Worm (Caenorhabditis elegans): ENCODE measurements around the gene T28A8.4.
A peak's percentile ranks its signal among the peaks of the same experiment; 100 is the strongest.

Gene T28A8.4

ce11 chrIII:13514470-13514869 is 11.0 kb downstream of the T28A8.4 start, which contains the start of gene mlh-1:
Gene mlh-1, minus strand, starts transcription at chrIII:13514570.
- TF ChIP-seq ceh-82 (tag; optimal IDR thresholded peaks at IDR 0.05) = no peak
- no peak for TF ChIP-seq nhr-129 (tag; optimal IDR thresholded peaks at IDR 0.05)
- TF ChIP-seq alr-1 (tag; optimal IDR thresholded peaks at IDR 0.05) = no peak
- no peak for TF ChIP-seq egl-27 (tag; optimal IDR thresholded peaks at IDR 0.05)
- no peak for TF ChIP-seq aly-2 (tag; optimal IDR thresholded peaks at IDR 0.05)
- TF ChIP-seq mbf-1 (tag; optimal IDR thresholded peaks at IDR 0.05) = no peak
- no peak for TF ChIP-seq lin-13 (GFP tag; optimal IDR thresholded peaks at IDR 0.05)
- TF ChIP-seq nhr-11 (tag; optimal IDR thresholded peaks at IDR 0.05) = no peak
- TF ChIP-seq ztf-1 (GFP tag; conservative IDR thresholded peaks at IDR 0.05) = no peak
- TF ChIP-seq mdl-1 (tag; optimal IDR thresholded peaks at IDR 0.05) = no peak
- no peak for TF ChIP-seq Y55F3AM.14 (GFP tag; optimal IDR thresholded peaks at IDR 0.05)
- no peak for TF ChIP-seq ZK546.5 (tag; optimal IDR thresholded peaks at IDR 0.05)
- no peak for TF ChIP-seq snpc-4 (tag; optimal IDR thresholded peaks at IDR 0.05)
- TF ChIP-seq nhr-237 (tag; optimal IDR thresholded peaks at IDR 0.05) = no peak
- no peak for TF ChIP-seq F13H6.1 (tag; optimal IDR thresholded peaks at IDR 0.05)
- no peak for TF ChIP-seq nhr-12 (tag; optimal IDR thresholded peaks at IDR 0.05)
- no peak for TF ChIP-seq zag-1 (tag; optimal IDR thresholded peaks at IDR 0.05)

- TF ChIP-seq crh-2 (tag; optimal IDR thresholded peaks at IDR 0.05) (no peak), elt-1 (tag; optimal IDR thresholded peaks at IDR 0.05) (no peak), lin-13 (GFP tag; optimal IDR thresholded peaks at IDR 0.05) (no peak), nhr-6 (tag; optimal IDR thresholded peaks at IDR 0.05) (no peak), mab-5 (tag; optimal IDR thresholded peaks at IDR 0.05) (no peak), elt-3 (tag; optimal IDR thresholded peaks at IDR 0.05) (no peak), nhr-11 (tag; optimal IDR thresholded peaks at IDR 0.05) (no peak), ztf-11 (tag; optimal IDR thresholded peaks at IDR 0.05) (no peak), snpc-4 (tag; optimal IDR thresholded peaks at IDR 0.05) (no peak), lin-39 (tag; optimal IDR thresholded peaks at IDR 0.05) (no peak), ceh-16 (tag; optimal IDR thresholded peaks at IDR 0.05) (no peak)
Measured at ce11 chrIII:13518437-13518836, 15.0 kb downstream of the T28A8.4 start.

- no peak for TF ChIP-seq alr-1 (tag; optimal IDR thresholded peaks at IDR 0.05)
- TF ChIP-seq nhr-12 (tag; optimal IDR thresholded peaks at IDR 0.05) = no peak
- TF ChIP-seq mdl-1 (tag; optimal IDR thresholded peaks at IDR 0.05) = no peak
- no peak for TF ChIP-seq peb-1 (tag; optimal IDR thresholded peaks at IDR 0.05)
- no peak for TF ChIP-seq nhr-10 (tag; optimal IDR thresholded peaks at IDR 0.05)
- no peak for TF ChIP-seq unc-39 (tag; optimal IDR thresholded peaks at IDR 0.05)
- no peak for TF ChIP-seq F13H6.1 (tag; optimal IDR thresholded peaks at IDR 0.05)
Measured at ce11 chrIII:13524021-13524420, 20.5 kb downstream of the T28A8.4 start, which contains the start of gene pod-1. Gene pod-1, minus strand, starts transcription at chrIII:13524121.

- TF ChIP-seq ceh-82 (tag; optimal IDR thresholded peaks at IDR 0.05) (no peak), dmd-4 (tag; optimal IDR thresholded peaks at IDR 0.05) (no peak), nhr-11 (tag; optimal IDR thresholded peaks at IDR 0.05) (no peak), ama-1 (optimal IDR thresholded peaks at IDR 0.05) (no peak), fos-1 (tag; optimal IDR thresholded peaks at IDR 0.05) (no peak), nhr-12 (tag; optimal IDR thresholded peaks at IDR 0.05) (no peak), aly-2 (tag; optimal IDR thresholded peaks at IDR 0.05) (no peak), skn-1 (tag; optimal IDR thresholded peaks at IDR 0.05) (no peak), peb-1 (tag; optimal IDR thresholded peaks at IDR 0.05) (no peak), mab-5 (tag; optimal IDR thresholded peaks at IDR 0.05) (no peak), mdl-1 (tag; optimal IDR thresholded peaks at IDR 0.05) (no peak), mbf-1 (tag; optimal IDR thresholded peaks at IDR 0.05) (no peak)
Measured at ce11 chrIII:13525118-13525839, 21.8 kb downstream of the T28A8.4 start.

ce11 chrIII:13526191-13526590 is 22.7 kb downstream of the T28A8.4 start:
- no peak for TF ChIP-seq unc-62 (GFP tag; optimal IDR thresholded peaks at IDR 0.05)
- no peak for TF ChIP-seq nhr-237 (tag; optimal IDR thresholded peaks at IDR 0.05)
- TF ChIP-seq lin-39 (tag; optimal IDR thresholded peaks at IDR 0.05) = no peak
- TF ChIP-seq fos-1 (tag; optimal IDR thresholded peaks at IDR 0.05) = peak; percentile 93

- no peak for TF ChIP-seq Y55F3AM.14 (GFP tag; optimal IDR thresholded peaks at IDR 0.05)
Measured at ce11 chrIII:13526702-13527101, 23.2 kb downstream of the T28A8.4 start.
